Worm (Caenorhabditis elegans) whole organism, L2 larva: Measurements from ENCODE around the gene F47B7.5.

ENCODE experiments used
- alr-1 ChIP-seq: fragments of 150-350 bp; optimal IDR thresholded peaks from 2 replicates; lab custom pipeline; 2014; ENCODE audit warnings: missing biosample characterization, missing genetic modification characterization
- blmp-1 ChIP-seq: sonication (generic microtip); optimal IDR thresholded peaks from 2 replicates; lab custom pipeline; 2017; ENCODE audit warnings: missing genetic modification characterization, mild to moderate bottlenecking, missing compliant biosample characterization, antibody characterized with exemption, moderate library complexity; ENCODE audit not compliant: insufficient read depth
- ceh-16 ChIP-seq: fragments of 150-350 bp; optimal IDR thresholded peaks from 2 replicates; lab custom pipeline; 2014; ENCODE audit warnings: missing biosample characterization, missing genetic modification characterization
- ceh-82 ChIP-seq: fragments of 150-350 bp; optimal IDR thresholded peaks from 2 replicates; lab custom pipeline; 2014; ENCODE audit warnings: missing biosample characterization, missing genetic modification characterization
- lin-39 ChIP-seq: fragments of 150-350 bp; optimal IDR thresholded peaks from 2 replicates; lab custom pipeline; 2014; ENCODE audit warnings: missing biosample characterization, missing genetic modification reagents, missing genetic modification characterization
- lsy-2 ChIP-seq, 2 experiments: fragments of 150-350 bp in 1 of 2; sonication (generic microtip) in 1 of 2; optimal IDR thresholded peaks; 2 replicates each; lab custom pipeline; 2014 to 2017; ENCODE audit warnings: missing biosample characterization in 2 of 2, missing genetic modification characterization in 2 of 2
- nhr-11 ChIP-seq: fragments of 150-350 bp; optimal IDR thresholded peaks from 2 replicates; lab custom pipeline; 2014; ENCODE audit warnings: missing biosample characterization, missing genetic modification characterization
- nhr-25 ChIP-seq: fragments of 150-350 bp; sonication (generic microtip); optimal IDR thresholded peaks from 3 replicates; lab custom pipeline; 2014; ENCODE audit warnings: missing biosample characterization, missing genetic modification characterization
- snpc-4 ChIP-seq: fragments of 150-350 bp; optimal IDR thresholded peaks from 2 replicates; lab custom pipeline; 2014; ENCODE audit warnings: missing biosample characterization, missing genetic modification characterization
- unc-62 ChIP-seq: fragments of 150-350 bp; optimal IDR thresholded peaks from 2 replicates; lab custom pipeline; 2014; ENCODE audit warnings: missing biosample characterization, missing genetic modification reagents, missing genetic modification characterization
- ztf-4 ChIP-seq: fragments of 150-350 bp; optimal IDR thresholded peaks from 2 replicates; lab custom pipeline; 2014; ENCODE audit warnings: missing biosample characterization, missing genetic modification characterization

DNA sequence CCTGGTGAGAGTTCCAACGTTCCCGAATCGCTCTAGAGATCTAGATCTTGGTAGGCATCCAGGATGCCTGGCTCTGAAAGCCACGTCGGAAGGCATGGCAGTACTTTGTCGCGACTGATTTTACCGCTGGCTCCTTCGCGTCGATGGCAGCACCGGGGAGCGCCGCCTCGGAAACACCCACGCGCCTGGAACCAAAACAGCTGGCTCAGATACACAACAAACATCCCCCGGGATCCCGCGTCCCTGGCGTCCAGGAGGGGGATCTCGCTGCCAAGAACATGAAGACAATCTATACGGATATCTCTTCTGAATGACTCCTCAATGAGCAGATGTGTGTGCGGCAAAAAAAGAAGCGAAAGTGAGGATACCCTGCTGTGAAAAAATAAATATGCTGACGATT is 35.3 kb downstream of the F47B7.5 start:
- TF ChIP-seq nhr-25 (no peak), ztf-4 (tag; lab: Kevin White, UChicago) (no peak), lsy-2 (tag; optimal IDR thresholded peaks at IDR 0.05; lab: Kevin White, UChicago) (no peak), ceh-82 (tag; lab: Kevin White, UChicago) (no peak), blmp-1 (no peak), ceh-16 (tag; lab: Kevin White, UChicago) (no peak), alr-1 (no peak), unc-62 (no peak), nhr-11 (tag; lab: Kevin White, UChicago) (no peak), lin-39 (tag; lab: Kevin White, UChicago) (no peak), snpc-4 (no peak)
